Worm (Caenorhabditis elegans): ENCODE measurements around the gene nas-1.

nas-1 gene

ce11 chrIII:13423414-13423813 lies 17.8 kb downstream of the nas-1 start, which contains the start of gene exo-1 (continued):
- peak in 1 of 2 experiments; percentile 35 for TF ChIP-seq ztf-11 (tag; optimal IDR thresholded peaks at IDR 0.05)
- peak; percentile 83 to 98 for TF ChIP-seq lin-35 (GFP tag; optimal IDR thresholded peaks at IDR 0.05)
- TF ChIP-seq hpl-2 (GFP tag; optimal IDR thresholded peaks at IDR 0.05) = no peak
- TF ChIP-seq ceh-63 (GFP tag; optimal IDR thresholded peaks at IDR 0.05) = no peak
- TF ChIP-seq tbx-2 (tag; optimal IDR thresholded peaks at IDR 0.05) = peak; percentile 2
- TF ChIP-seq ztf-4 (tag; optimal IDR thresholded peaks at IDR 0.05) = no peak

DNA sequence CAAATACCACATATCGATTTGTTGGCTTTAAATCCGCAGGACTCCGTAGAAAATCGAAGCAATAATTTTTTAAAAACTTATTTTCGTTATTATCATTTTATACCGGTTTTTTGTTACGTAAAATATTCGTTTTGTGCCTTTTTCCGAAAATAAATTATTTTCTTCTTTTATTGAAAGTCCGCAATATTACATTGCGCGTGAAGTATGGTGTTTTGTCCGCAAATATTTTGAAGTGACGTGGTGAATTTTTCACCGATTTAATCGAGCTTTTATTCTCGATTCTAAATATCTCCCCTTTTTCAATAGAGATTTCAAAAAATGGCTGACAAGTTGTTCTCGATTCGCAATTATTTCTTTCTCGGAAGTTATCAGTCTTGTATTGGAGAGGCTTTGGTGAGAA lies 20.4 kb downstream of the nas-1 start, which contains the start of gene cope-1:
Gene cope-1, plus strand, starts transcription at position 229 of the 400 bp plus-strand sequence.
- TF ChIP-seq mep-1 (tag; optimal IDR thresholded peaks at IDR 0.05) (peak; percentile 32), sptf-1 (tag; optimal IDR thresholded peaks at IDR 0.05) (no peak), ceh-82 (tag; optimal IDR thresholded peaks at IDR 0.05) (peak in 1 of 3 experiments; percentile 14), Y116A8C.19 (tag; optimal IDR thresholded peaks at IDR 0.05; ENCODE audit: borderline replicate concordance) (no peak), lin-35 (GFP tag; optimal IDR thresholded peaks at IDR 0.05) (peak; percentile 49 to 55), dpl-1 (GFP tag; optimal IDR thresholded peaks at IDR 0.05) (peak; percentile 27 to 61 (median 53)), ces-1 (GFP tag; optimal IDR thresholded peaks at IDR 0.05) (no peak), skn-1 (tag; optimal IDR thresholded peaks at IDR 0.05) (no peak), nhr-237 (tag; optimal IDR thresholded peaks at IDR 0.05) (no peak), xbp-1 (tag; optimal IDR thresholded peaks at IDR 0.05) (peak; percentile 20), swsn-7 (tag; optimal IDR thresholded peaks at IDR 0.05) (peak; percentile 11), ceh-8 (GFP tag; optimal IDR thresholded peaks at IDR 0.05) (no peak), efl-1 (optimal IDR thresholded peaks at IDR 0.05) (peak; percentile 27 to 54), efl-1 (GFP tag; optimal IDR thresholded peaks at IDR 0.05 in 1 of 2) (peak; percentile 61 to 92), F16B12.6 (tag; optimal IDR thresholded peaks at IDR 0.05) (peak; percentile 81), blmp-1 (tag; optimal IDR thresholded peaks at IDR 0.05) (peak; percentile 47), ztf-11 (tag; optimal IDR thresholded peaks at IDR 0.05) (no peak), nhr-71 (tag; optimal IDR thresholded peaks at IDR 0.05) (peak; percentile 30), nhr-20 (tag; optimal IDR thresholded peaks at IDR 0.05) (no peak), nhr-47 (tag; optimal IDR thresholded peaks at IDR 0.05) (peak; percentile 43), fos-1 (tag; optimal IDR thresholded peaks at IDR 0.05) (no peak), lsy-2 (tag; optimal IDR thresholded peaks at IDR 0.05) (peak; percentile 22 to 69), nhr-19 (GFP tag; conservative IDR thresholded peaks at IDR 0.05) (no peak), nhr-85 (tag) (no peak), snu-23 (GFP tag; optimal IDR thresholded peaks at IDR 0.05) (peak; percentile 44), elt-2 (tag; optimal IDR thresholded peaks at IDR 0.05) (no peak)

- no peak for TF ChIP-seq ceh-88 (GFP tag; IDR thresholded peaks at IDR 0.05)
- no peak for TF ChIP-seq dsc-1 (tag; optimal IDR thresholded peaks at IDR 0.05)
- TF ChIP-seq elt-3 (tag; optimal IDR thresholded peaks at IDR 0.05) = no peak
- no peak for TF ChIP-seq hlh-4 (tag; optimal IDR thresholded peaks at IDR 0.05)
- TF ChIP-seq lsy-2 (tag; optimal IDR thresholded peaks at IDR 0.05) = no peak
- TF ChIP-seq ces-1 (GFP tag; optimal IDR thresholded peaks at IDR 0.05) = no peak
- no peak for TF ChIP-seq C16A3.4 (tag; optimal IDR thresholded peaks at IDR 0.05)
- no peak for TF ChIP-seq lin-15B (tag; optimal IDR thresholded peaks at IDR 0.05)
- no peak for TF ChIP-seq fkh-4 (tag; optimal IDR thresholded peaks at IDR 0.05; ENCODE audit: borderline replicate concordance)
- no peak for TF ChIP-seq snu-23 (GFP tag; optimal IDR thresholded peaks at IDR 0.05)
- TF ChIP-seq unc-86 (tag; optimal IDR thresholded peaks at IDR 0.05) = no peak
These were observed 22.2 kb downstream of the nas-1 start for ce11 chrIII:13427817-13428216.

DNA sequence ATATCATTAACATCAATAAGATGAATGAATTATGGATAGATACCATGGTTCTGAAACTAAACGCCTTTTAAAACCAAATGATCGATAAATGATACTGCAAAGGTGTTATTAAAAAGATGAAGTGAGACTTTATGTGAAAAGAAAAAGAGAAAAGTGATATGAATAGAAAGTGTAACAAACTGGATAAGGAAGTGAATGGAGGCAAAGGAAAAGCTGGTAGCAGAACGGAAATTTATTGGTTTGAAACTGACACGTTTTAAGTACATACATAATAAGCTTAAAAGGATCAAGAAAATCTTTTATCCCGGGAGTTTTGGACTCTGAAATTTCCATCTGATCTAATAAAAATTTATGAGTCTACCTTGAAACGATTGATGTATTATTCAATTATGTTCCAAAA lies 24.1 kb downstream of the nas-1 start, which contains the start of gene bli-5:
Gene bli-5, minus strand, starts transcription at position 101 of the 400 bp plus-strand sequence.
- no peak for TF ChIP-seq ceh-63 (GFP tag; optimal IDR thresholded peaks at IDR 0.05)
- TF ChIP-seq ceh-88 (GFP tag; IDR thresholded peaks at IDR 0.05) = no peak
- no peak for TF ChIP-seq unc-86 (tag; optimal IDR thresholded peaks at IDR 0.05)
- no peak for TF ChIP-seq nhr-20 (tag; optimal IDR thresholded peaks at IDR 0.05)
- no peak for TF ChIP-seq dsc-1 (tag; optimal IDR thresholded peaks at IDR 0.05)
- TF ChIP-seq efl-3 (GFP tag; optimal IDR thresholded peaks at IDR 0.05) = no peak
